Fruit fly (Drosophila melanogaster): ENCODE data around the gene CG32797.

Gene CG32797

dm6 chrX:2462919-2463544 is 37.4 kb upstream of the CG32797 start:
- TF ChIP-seq fd96Ca (GFP tag; IDR thresholded peaks at IDR 0.05) (no peak), CG32121 (GFP tag; IDR thresholded peaks at IDR 0.05) (no peak), EcR (GFP tag; optimal IDR thresholded peaks at IDR 0.05) (peak; percentile 28), CG15710 (tag; optimal IDR thresholded peaks at IDR 0.05) (peak; percentile 1), CG12605 (GFP tag; IDR thresholded peaks at IDR 0.05) (no peak)

DNA sequence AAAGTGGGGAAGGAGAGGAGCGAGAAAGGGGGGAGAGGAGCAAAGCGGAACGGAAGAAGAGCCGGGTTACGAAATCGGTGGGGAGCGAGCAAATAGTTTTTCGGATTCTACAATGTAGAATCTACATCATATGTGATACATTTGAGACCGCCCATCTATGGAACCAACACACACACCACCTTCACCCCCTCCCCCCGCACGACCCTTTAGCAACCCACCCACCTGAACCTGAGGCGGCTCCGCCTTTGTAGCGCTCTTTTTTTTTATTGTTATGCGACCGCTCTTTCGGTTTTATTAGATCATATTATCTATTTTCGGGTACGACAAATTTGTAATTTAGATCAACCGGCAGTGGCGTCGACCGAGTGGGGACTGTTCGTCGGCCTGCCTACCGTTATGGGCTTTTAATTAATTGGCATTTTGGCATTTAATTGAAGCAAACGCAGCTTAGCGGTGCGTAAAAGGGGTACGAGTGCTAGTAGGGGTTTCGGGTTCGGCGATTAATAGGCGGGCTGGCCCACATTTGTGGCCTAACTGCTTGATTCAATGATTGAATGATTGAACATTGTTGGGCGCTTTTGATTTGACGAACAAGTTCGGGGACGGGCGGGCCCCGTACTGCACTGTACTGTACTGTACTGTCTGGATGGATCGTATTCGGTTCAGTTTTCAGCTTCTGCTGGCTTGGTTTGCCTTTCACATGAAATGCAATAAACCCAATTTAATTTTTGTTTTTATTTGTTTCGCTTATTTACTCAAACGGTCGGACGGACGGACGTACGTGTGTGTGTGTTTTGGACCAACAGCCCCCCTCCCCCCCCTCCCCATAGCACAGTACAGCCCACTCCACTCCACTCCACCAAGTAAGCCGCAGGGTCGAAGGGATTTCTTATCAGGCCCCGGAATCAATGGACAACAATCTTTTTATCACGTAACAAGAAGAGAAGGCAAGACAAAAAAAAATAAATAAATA is 36.1 kb upstream of the CG32797 start:
- TF ChIP-seq CG15710 (tag; optimal IDR thresholded peaks at IDR 0.05) (no peak), Pif1B (GFP tag; optimal IDR thresholded peaks at IDR 0.05) (no peak), Ets98B (GFP tag; IDR thresholded peaks at IDR 0.05) (no peak), CG17806 (tag; optimal IDR thresholded peaks at IDR 0.05) (no peak), CG14655 (GFP tag; optimal IDR thresholded peaks at IDR 0.05) (no peak), fd96Ca (GFP tag; IDR thresholded peaks at IDR 0.05) (no peak), Pif1A (GFP tag; optimal IDR thresholded peaks at IDR 0.05) (no peak), EcR (GFP tag; optimal IDR thresholded peaks at IDR 0.05) (no peak), CG8301 (tag; optimal IDR thresholded peaks at IDR 0.05) (no peak), CG34367 (tag; optimal IDR thresholded peaks at IDR 0.05) (no peak), CG9948 (tag; optimal IDR thresholded peaks at IDR 0.05) (no peak), gl (tag; optimal IDR thresholded peaks at IDR 0.05) (no peak), D1 (tag; optimal IDR thresholded peaks at IDR 0.05) (no peak), CG8159 (tag; optimal IDR thresholded peaks at IDR 0.05) (no peak), CG4496 (GFP tag; IDR thresholded peaks at IDR 0.05) (no peak), CG13204 (GFP tag; optimal IDR thresholded peaks at IDR 0.05) (no peak), CG12605 (GFP tag; IDR thresholded peaks at IDR 0.05) (no peak)

DNA sequence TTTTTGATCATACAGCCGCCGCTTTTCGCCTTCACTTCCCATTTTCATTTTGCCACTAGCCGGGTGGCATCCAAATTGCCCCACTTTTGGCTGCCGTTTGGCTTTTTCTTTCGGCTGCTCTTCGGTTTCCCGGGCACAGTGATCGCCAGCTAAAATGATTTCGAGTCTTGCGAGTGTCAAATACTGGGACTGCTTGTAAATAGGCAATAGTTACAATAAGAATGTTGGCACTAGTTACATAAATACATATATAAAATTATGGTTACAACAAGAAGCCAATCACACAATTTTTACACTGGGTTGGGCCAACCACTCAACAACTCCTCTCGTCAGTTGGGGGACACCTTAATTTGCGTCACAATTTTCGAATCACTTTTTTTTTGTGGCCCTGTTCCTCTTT is 34.2 kb upstream of the CG32797 start:
- TF ChIP-seq rn (GFP tag; IDR thresholded peaks at IDR 0.05) (no peak), CG34367 (tag; optimal IDR thresholded peaks at IDR 0.05) (no peak), D1 (tag; optimal IDR thresholded peaks at IDR 0.05) (no peak), CG14655 (GFP tag; optimal IDR thresholded peaks at IDR 0.05) (no peak), Ets98B (GFP tag; IDR thresholded peaks at IDR 0.05) (no peak), Pif1B (GFP tag; optimal IDR thresholded peaks at IDR 0.05) (no peak), Pif1A (GFP tag; optimal IDR thresholded peaks at IDR 0.05) (no peak), CG15710 (tag; optimal IDR thresholded peaks at IDR 0.05) (no peak), CG13204 (GFP tag; optimal IDR thresholded peaks at IDR 0.05) (no peak), gl (tag; optimal IDR thresholded peaks at IDR 0.05) (no peak), CG9948 (tag; optimal IDR thresholded peaks at IDR 0.05) (no peak), fd96Ca (GFP tag; IDR thresholded peaks at IDR 0.05) (no peak), CG8301 (tag; optimal IDR thresholded peaks at IDR 0.05) (no peak), Snoo (tag; optimal IDR thresholded peaks at IDR 0.05) (no peak), CG10348 (GFP tag; IDR thresholded peaks at IDR 0.05) (no peak), CG32121 (GFP tag; IDR thresholded peaks at IDR 0.05) (no peak; the same call in 1 of the 2 replicates), CG17806 (tag; optimal IDR thresholded peaks at IDR 0.05) (no peak), CG8159 (tag; optimal IDR thresholded peaks at IDR 0.05) (no peak), CG12605 (GFP tag; IDR thresholded peaks at IDR 0.05) (no peak)

dm6 chrX:2457863-2458458 is 32.3 kb upstream of the CG32797 start:
- TF ChIP-seq Ets98B (GFP tag; IDR thresholded peaks at IDR 0.05) (peak; percentile 43), CG13204 (GFP tag; optimal IDR thresholded peaks at IDR 0.05) (no peak)

DNA sequence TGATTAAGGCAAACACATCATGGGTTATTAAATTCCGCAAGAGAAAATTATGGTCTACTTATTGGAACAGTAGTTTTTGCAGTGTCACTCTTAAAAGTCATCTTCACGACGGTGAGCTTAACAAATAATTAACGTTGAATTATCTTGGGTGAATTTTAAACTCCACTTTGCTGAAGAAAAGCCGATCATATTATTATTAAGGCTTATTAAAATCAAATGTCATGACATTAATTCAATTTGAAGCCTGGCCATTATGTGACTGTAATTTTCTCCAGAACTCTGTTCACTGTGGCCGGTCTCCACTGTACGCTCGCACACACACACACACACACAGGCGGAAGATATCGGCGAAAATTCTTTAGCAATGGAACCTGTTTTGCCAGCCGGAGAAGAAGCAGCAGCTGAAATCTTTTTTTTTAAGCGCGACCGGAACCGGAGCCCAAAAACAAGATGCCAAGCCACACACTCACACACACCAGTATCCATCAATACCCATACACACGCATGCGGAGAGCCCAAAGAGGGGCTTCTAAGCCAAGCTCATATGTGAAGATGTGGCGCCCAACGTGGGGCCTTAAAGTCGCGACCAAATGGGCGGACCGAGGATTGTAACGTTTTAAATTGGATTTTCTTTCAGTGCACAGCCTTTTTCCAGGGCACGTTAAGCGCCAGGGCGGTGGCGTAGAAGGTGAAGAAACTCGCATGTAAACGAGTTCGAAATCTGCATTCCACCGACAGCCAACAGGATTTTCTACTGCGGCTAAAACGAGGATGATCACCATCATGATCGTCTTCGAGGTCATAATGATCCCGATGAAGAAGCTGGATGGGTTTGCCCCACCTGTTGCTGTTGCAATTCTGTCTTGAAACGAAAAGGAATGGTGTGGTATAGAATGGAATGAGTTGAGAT is 29.9 kb upstream of the CG32797 start:
- TF ChIP-seq Snoo (tag; optimal IDR thresholded peaks at IDR 0.05) (peak; percentile 10), CG4496 (GFP tag; IDR thresholded peaks at IDR 0.05) (no peak), CG15710 (tag; optimal IDR thresholded peaks at IDR 0.05) (peak; percentile 43), Ets98B (GFP tag; IDR thresholded peaks at IDR 0.05) (no peak), EcR (GFP tag; optimal IDR thresholded peaks at IDR 0.05) (peak; percentile 90), CG14655 (GFP tag; optimal IDR thresholded peaks at IDR 0.05) (peak; percentile 75), CG8159 (tag; optimal IDR thresholded peaks at IDR 0.05) (peak; percentile 59), D1 (tag; optimal IDR thresholded peaks at IDR 0.05) (no peak), CG32121 (GFP tag; IDR thresholded peaks at IDR 0.05) (no peak), CG34367 (tag; optimal IDR thresholded peaks at IDR 0.05) (peak; percentile 24), rn (GFP tag; IDR thresholded peaks at IDR 0.05) (no peak), Pif1B (GFP tag; optimal IDR thresholded peaks at IDR 0.05) (no peak), CG13204 (GFP tag; optimal IDR thresholded peaks at IDR 0.05) (peak; percentile 21), Pif1A (GFP tag; optimal IDR thresholded peaks at IDR 0.05) (peak; percentile 33), fd96Ca (GFP tag; IDR thresholded peaks at IDR 0.05) (no peak), CG9948 (tag; optimal IDR thresholded peaks at IDR 0.05) (peak; percentile 52), gl (tag; optimal IDR thresholded peaks at IDR 0.05) (no peak), CG12605 (GFP tag; IDR thresholded peaks at IDR 0.05) (no peak), CG17806 (tag; optimal IDR thresholded peaks at IDR 0.05) (peak; percentile 55), CG8301 (tag; optimal IDR thresholded peaks at IDR 0.05) (peak; percentile 66), CG10348 (GFP tag; IDR thresholded peaks at IDR 0.05) (no peak)
